Worm (Caenorhabditis elegans) whole organism, L2 larva: ENCODE results near the gene sra-8.

Experiments
- lin-39 ChIP-seq: fragments of 150-350 bp; optimal IDR thresholded peaks from 2 replicates; lab custom pipeline; 2014; ENCODE audit warnings: missing biosample characterization, missing genetic modification reagents, missing genetic modification characterization
- zag-1 ChIP-seq: fragments of 150-350 bp; optimal IDR thresholded peaks from 2 replicates; lab custom pipeline; 2014; ENCODE audit warnings: missing biosample characterization, missing genetic modification characterization

DNA sequence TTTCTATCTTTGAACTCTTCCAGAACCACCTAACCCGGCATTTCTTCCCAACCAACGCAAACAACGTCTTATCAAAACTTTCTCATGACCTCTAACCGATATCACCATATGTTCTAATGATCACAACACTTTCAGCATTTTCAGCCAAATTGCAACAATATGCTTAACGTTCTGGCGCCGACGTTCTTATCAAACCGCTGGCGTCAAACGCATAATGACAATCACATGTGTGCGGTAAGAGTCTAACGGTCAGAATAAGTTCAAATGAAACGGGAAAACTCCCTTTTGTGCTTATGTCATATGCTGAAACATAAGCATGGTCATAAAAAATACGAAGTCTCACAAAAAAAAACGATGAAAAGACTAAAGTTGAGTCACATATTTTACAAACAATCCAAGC lies 36.6 kb upstream of the sra-8 start:
- no peak for TF ChIP-seq lin-39
- no peak for TF ChIP-seq zag-1 (tag; lab: Kevin White, UChicago)
